Worm (Caenorhabditis elegans): Measurements from ENCODE around the gene Y43F8A.2.
A peak's percentile ranks its signal among the peaks of the same experiment; 100 is the strongest.

Gene Y43F8A.2

DNA sequence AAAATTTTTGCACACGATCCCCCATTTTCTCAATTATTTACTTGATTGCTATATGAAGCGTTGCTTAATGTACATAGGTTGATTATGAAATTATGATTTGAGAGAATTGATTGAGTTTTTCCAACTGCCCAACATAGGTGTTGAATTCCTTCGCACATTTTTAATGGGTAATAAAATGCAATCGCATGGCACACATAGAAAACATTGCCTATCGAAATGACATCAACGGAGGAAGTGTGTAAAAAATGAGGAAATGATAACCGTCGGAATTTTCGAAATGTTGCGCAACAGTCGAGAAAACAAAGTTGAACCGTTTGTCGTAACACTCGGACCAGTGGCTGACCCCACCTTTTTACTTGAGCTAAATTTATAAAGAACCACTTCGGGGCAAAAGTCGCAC lies 27.9 kb downstream of the Y43F8A.2 start:
- TF ChIP-seq php-3 (GFP tag; IDR thresholded peaks at IDR 0.05) (peak; percentile 92), zip-2 (tag; optimal IDR thresholded peaks at IDR 0.05) (peak; percentile 3)

DNA sequence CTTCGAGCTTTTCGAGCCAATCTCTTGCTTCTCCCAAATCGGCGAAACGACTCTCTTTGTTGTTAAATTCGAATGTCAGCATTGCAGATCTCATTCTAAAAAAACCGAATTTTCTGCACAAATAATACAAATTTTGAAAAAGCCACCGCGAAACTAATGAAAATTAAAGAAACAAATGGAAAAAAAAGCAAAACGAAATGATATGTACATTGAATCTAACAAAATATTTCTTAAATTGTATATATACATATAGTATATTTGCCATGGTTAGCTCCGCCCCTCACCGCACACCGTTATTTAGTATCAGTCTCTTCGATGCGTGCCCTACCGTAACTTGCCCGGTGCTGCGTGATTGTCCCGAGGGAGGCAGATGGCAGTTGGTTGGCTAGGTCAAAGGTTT lies 29.3 kb downstream of the Y43F8A.2 start, which contains the start of gene srw-86:
Gene srw-86, minus strand, starts transcription at position 101 of the 400 bp plus-strand sequence.
- TF ChIP-seq tra-1 (GFP tag; IDR thresholded peaks at IDR 0.05) (no peak), rbr-2 (tag; optimal IDR thresholded peaks at IDR 0.05) (no peak), daf-16 (GFP tag; optimal IDR thresholded peaks at IDR 0.05) (no peak), daf-16 (tag; optimal IDR thresholded peaks at IDR 0.05) (no peak)

- TF ChIP-seq pqm-1 (tag; optimal IDR thresholded peaks at IDR 0.05) (peak; percentile 23), nhr-25 (tag; optimal IDR thresholded peaks at IDR 0.05; ENCODE audit: borderline replicate concordance, insufficient read depth) (no peak), daf-16 (GFP tag; optimal IDR thresholded peaks at IDR 0.05) (no peak), daf-16 (tag; optimal IDR thresholded peaks at IDR 0.05) (peak; percentile 79), dve-1 (tag; optimal IDR thresholded peaks at IDR 0.05; ENCODE audit: insufficient read depth) (peak; percentile 48), sdz-12 (GFP tag; optimal IDR thresholded peaks at IDR 0.05) (no peak), nhr-42 (GFP tag; IDR thresholded peaks at IDR 0.05) (no peak), php-3 (GFP tag; IDR thresholded peaks at IDR 0.05) (peak; percentile 97), zip-2 (tag; optimal IDR thresholded peaks at IDR 0.05) (peak; percentile 50), nhr-28 (tag; optimal IDR thresholded peaks at IDR 0.05) (peak; percentile 5), hlh-11 (tag; optimal IDR thresholded peaks at IDR 0.05) (peak; percentile 28)
Measured at ce11 chrV:19401429-19401828, 30.1 kb downstream of the Y43F8A.2 start.

- TF ChIP-seq ama-1 (optimal IDR thresholded peaks at IDR 0.05) (no peak), fos-1 (tag; optimal IDR thresholded peaks at IDR 0.05) (no peak), zfp-2 (tag; optimal IDR thresholded peaks at IDR 0.05) (no peak), arid-1 (GFP tag; conservative IDR thresholded peaks at IDR 0.05) (no peak), hlh-30 (tag; optimal IDR thresholded peaks at IDR 0.05; ENCODE audit: insufficient read depth) (no peak), sdz-12 (GFP tag; optimal IDR thresholded peaks at IDR 0.05) (no peak), daf-12 (tag; optimal IDR thresholded peaks at IDR 0.05) (no peak), hlh-11 (tag; optimal IDR thresholded peaks at IDR 0.05) (no peak), dpl-1 (GFP tag; optimal IDR thresholded peaks at IDR 0.05) (no peak), ctbp-1 (GFP tag; IDR thresholded peaks at IDR 0.05) (no peak), zip-11 (GFP tag; IDR thresholded peaks at IDR 0.05) (no peak), nhr-28 (tag; optimal IDR thresholded peaks at IDR 0.05) (no peak), ztf-7 (tag; optimal IDR thresholded peaks at IDR 0.05) (no peak), spr-3 (GFP tag; optimal IDR thresholded peaks at IDR 0.05) (no peak), jun-1 (tag; optimal IDR thresholded peaks at IDR 0.05) (no peak), nhr-42 (GFP tag; IDR thresholded peaks at IDR 0.05) (no peak), nhr-11 (tag; optimal IDR thresholded peaks at IDR 0.05) (no peak), ztf-11 (tag; optimal IDR thresholded peaks at IDR 0.05) (no peak)
Measured at ce11 chrV:19402855-19403254, 31.5 kb downstream of the Y43F8A.2 start, which contains the start of gene C25F9.12. Gene C25F9.12, minus strand, starts transcription at chrV:19402955.

DNA sequence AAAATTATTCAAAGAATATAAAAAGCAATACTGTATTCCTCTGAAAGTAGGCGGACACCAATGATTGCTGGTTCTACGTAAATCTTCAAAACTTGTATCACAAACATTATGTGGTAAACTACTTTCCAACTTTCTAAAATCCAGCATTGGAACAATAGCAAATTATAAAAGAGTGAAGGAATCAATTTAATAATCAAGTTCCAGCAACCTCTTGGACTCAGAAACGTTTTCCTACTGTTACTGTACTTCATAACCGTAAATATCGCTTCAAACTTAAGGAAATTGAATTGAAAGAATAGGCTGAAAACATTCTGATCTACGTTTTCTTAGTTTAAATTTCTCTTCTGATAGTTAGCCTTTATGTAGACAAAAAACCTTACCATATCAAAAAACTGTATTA lies 32.3 kb downstream of the Y43F8A.2 start:
- no peak for TF ChIP-seq arid-1 (GFP tag; conservative IDR thresholded peaks at IDR 0.05)
- TF ChIP-seq lir-3 (tag; optimal IDR thresholded peaks at IDR 0.05), result no peak
- TF ChIP-seq aha-1 (tag), result peak; percentile 60
- TF ChIP-seq mxl-2 (GFP tag; conservative IDR thresholded peaks at IDR 0.05), result no peak
- TF ChIP-seq dmd-8 (GFP tag; IDR thresholded peaks at IDR 0.05), result no peak

- TF ChIP-seq php-3 (GFP tag; IDR thresholded peaks at IDR 0.05) (no peak), aha-1 (tag) (peak; percentile 39), F37D6.2 (tag; optimal IDR thresholded peaks at IDR 0.05) (no peak), lin-39 (tag; optimal IDR thresholded peaks at IDR 0.05) (no peak), set-16 (GFP tag; IDR thresholded peaks at IDR 0.05) (no peak), lin-13 (GFP tag; optimal IDR thresholded peaks at IDR 0.05) (no peak), daf-19 (GFP tag; conservative IDR thresholded peaks at IDR 0.05) (no peak), daf-16 (GFP tag; optimal IDR thresholded peaks at IDR 0.05) (no peak), daf-16 (tag; optimal IDR thresholded peaks at IDR 0.05) (peak; percentile 65), dmd-9 (GFP tag; IDR thresholded peaks at IDR 0.05) (no peak), lin-38 (GFP tag; IDR thresholded peaks at IDR 0.05) (no peak), nhr-6 (tag; optimal IDR thresholded peaks at IDR 0.05) (no peak), dve-1 (tag; optimal IDR thresholded peaks at IDR 0.05; ENCODE audit: insufficient read depth) (peak; percentile 18), hlh-11 (tag; optimal IDR thresholded peaks at IDR 0.05) (peak; percentile 28), fkh-10 (GFP tag; optimal IDR thresholded peaks at IDR 0.05) (no peak), dmd-6 (GFP tag; IDR thresholded peaks at IDR 0.05) (peak; percentile 55), pqm-1 (tag; optimal IDR thresholded peaks at IDR 0.05) (peak; percentile 62)
Measured at ce11 chrV:19405276-19405815, 34.0 kb downstream of the Y43F8A.2 start, which contains the start of the genes C25F9.6 and C25F9.10. Gene C25F9.6, minus strand, starts transcription at chrV:19405326. Gene C25F9.10, plus strand, starts transcription at chrV:19405729.
